Worm (Caenorhabditis elegans): ENCODE measurements around the gene mcd-1.
A peak's percentile ranks its signal among the peaks of the same experiment; 100 is the strongest.

Gene mcd-1

DNA sequence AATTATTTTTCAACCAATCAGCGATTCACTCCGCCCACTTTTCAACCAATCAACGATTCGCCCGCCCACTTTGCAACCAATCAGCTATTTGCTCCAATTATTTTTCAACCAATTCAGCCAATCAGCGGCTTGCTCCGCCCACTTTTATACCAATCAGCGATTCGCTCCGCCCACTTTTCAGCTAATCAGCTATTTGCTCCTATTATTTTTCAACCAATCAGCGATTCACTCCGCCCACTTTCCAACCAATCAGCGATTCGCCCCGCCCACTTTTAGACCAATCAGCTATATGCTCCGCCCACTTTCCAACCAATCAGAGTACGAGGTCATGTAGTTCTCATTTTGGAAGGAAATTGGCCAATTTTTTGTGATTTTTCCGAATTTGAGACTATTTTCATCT is 33.0 kb upstream of the mcd-1 start:
- TF ChIP-seq elt-1 (tag; optimal IDR thresholded peaks at IDR 0.05) (no peak), ZK546.5 (tag; optimal IDR thresholded peaks at IDR 0.05) (no peak), zag-1 (tag; optimal IDR thresholded peaks at IDR 0.05) (no peak), mdl-1 (tag; optimal IDR thresholded peaks at IDR 0.05) (no peak), dmd-4 (tag; optimal IDR thresholded peaks at IDR 0.05) (no peak), unc-62 (GFP tag; optimal IDR thresholded peaks at IDR 0.05) (no peak), unc-39 (tag; optimal IDR thresholded peaks at IDR 0.05) (no peak), fos-1 (tag; optimal IDR thresholded peaks at IDR 0.05) (no peak), Y55F3AM.14 (GFP tag; optimal IDR thresholded peaks at IDR 0.05) (no peak), nhr-77 (tag; optimal IDR thresholded peaks at IDR 0.05) (no peak), sma-3 (GFP tag; optimal IDR thresholded peaks at IDR 0.05) (no peak), unc-55 (GFP tag; optimal IDR thresholded peaks at IDR 0.05) (no peak), nhr-25 (tag; optimal IDR thresholded peaks at IDR 0.05) (no peak), egl-27 (tag; optimal IDR thresholded peaks at IDR 0.05) (no peak), gmeb-1 (tag; optimal IDR thresholded peaks at IDR 0.05) (no peak), lin-11 (tag; optimal IDR thresholded peaks at IDR 0.05) (no peak), ztf-1 (GFP tag; conservative IDR thresholded peaks at IDR 0.05) (no peak)

DNA sequence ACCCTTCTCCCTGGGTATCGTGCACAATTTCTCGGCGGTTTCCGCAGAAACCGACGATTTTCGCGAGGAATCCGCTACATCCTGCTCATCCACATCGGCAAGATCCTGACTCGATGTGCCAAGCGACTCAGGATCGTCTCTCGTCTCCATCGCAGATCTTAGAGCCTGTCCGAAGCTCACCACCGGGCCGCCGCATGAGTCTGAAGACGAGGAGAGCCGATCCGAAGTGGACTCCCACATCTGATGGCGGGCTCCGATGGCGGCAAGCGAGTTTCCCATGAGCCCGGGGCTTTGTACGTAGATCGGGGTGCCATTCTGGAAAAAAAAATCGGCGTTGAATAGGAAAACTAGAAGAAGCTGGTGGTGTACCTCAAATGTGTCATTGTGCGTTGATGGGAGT is 30.0 kb upstream of the mcd-1 start:
- no peak for TF ChIP-seq mbf-1 (tag; optimal IDR thresholded peaks at IDR 0.05)
- TF ChIP-seq lin-13 (GFP tag; optimal IDR thresholded peaks at IDR 0.05): no peak
- no peak for TF ChIP-seq nhr-21 (tag; optimal IDR thresholded peaks at IDR 0.05)
- TF ChIP-seq peb-1 (tag; optimal IDR thresholded peaks at IDR 0.05): no peak
- no peak for TF ChIP-seq nhr-23 (tag; optimal IDR thresholded peaks at IDR 0.05)
- TF ChIP-seq zag-1 (tag; optimal IDR thresholded peaks at IDR 0.05): no peak
- TF ChIP-seq nhr-12 (tag; optimal IDR thresholded peaks at IDR 0.05): no peak
- no peak for TF ChIP-seq ceh-16 (tag; optimal IDR thresholded peaks at IDR 0.05)
- TF ChIP-seq sem-4 (tag; optimal IDR thresholded peaks at IDR 0.05): no peak
- no peak for TF ChIP-seq nhr-77 (tag; optimal IDR thresholded peaks at IDR 0.05)
- no peak for TF ChIP-seq sma-3 (GFP tag; optimal IDR thresholded peaks at IDR 0.05)
- TF ChIP-seq lin-11 (tag; optimal IDR thresholded peaks at IDR 0.05): no peak
- TF ChIP-seq lsy-2 (tag; optimal IDR thresholded peaks at IDR 0.05): no peak
- TF ChIP-seq nhr-25 (tag; optimal IDR thresholded peaks at IDR 0.05): no peak
- no peak for TF ChIP-seq crh-2 (tag; optimal IDR thresholded peaks at IDR 0.05)
- no peak for TF ChIP-seq ztf-4 (tag; optimal IDR thresholded peaks at IDR 0.05)
- no peak for TF ChIP-seq nhr-129 (tag; optimal IDR thresholded peaks at IDR 0.05)
- TF ChIP-seq Y55F3AM.14 (GFP tag; optimal IDR thresholded peaks at IDR 0.05): no peak
- no peak for TF ChIP-seq dmd-4 (tag; optimal IDR thresholded peaks at IDR 0.05)
- TF ChIP-seq ceh-82 (tag; optimal IDR thresholded peaks at IDR 0.05): no peak

ce11 chrII:13859847-13860246 is 28.5 kb upstream of the mcd-1 start:
- TF ChIP-seq fos-1 (tag; optimal IDR thresholded peaks at IDR 0.05): peak; percentile 57
- TF ChIP-seq peb-1 (tag; optimal IDR thresholded peaks at IDR 0.05): no peak
- TF ChIP-seq unc-62 (GFP tag; optimal IDR thresholded peaks at IDR 0.05): no peak

DNA sequence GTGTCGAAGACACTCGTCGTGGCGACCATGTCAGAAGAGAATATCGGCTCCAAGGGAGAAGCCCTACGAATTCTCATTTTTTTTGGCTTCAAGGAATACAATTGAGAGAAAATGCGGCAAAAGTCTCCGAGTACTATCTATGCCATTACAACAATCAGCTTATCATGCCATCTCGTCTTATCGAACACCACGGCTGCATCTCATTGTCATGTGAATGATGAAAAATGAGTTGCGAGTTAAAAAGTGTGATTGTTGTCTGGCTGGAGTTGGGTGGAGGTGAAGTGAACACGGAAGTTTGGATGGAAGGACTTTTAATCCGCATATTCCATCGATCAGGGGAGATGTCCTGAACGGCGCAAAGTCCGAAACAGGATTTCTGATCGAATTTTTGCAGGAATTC is 27.4 kb upstream of the mcd-1 start:
- no peak for TF ChIP-seq peb-1 (tag; optimal IDR thresholded peaks at IDR 0.05)
- TF ChIP-seq lin-11 (tag; optimal IDR thresholded peaks at IDR 0.05): no peak
- TF ChIP-seq fos-1 (tag; optimal IDR thresholded peaks at IDR 0.05): peak; percentile 86
- TF ChIP-seq elt-3 (tag; optimal IDR thresholded peaks at IDR 0.05): no peak
- peak; percentile 24 for TF ChIP-seq crh-2 (tag; optimal IDR thresholded peaks at IDR 0.05)
- no peak for TF ChIP-seq gmeb-1 (tag; optimal IDR thresholded peaks at IDR 0.05)
- no peak for TF ChIP-seq blmp-1 (tag; optimal IDR thresholded peaks at IDR 0.05; ENCODE audit: insufficient read depth)

DNA sequence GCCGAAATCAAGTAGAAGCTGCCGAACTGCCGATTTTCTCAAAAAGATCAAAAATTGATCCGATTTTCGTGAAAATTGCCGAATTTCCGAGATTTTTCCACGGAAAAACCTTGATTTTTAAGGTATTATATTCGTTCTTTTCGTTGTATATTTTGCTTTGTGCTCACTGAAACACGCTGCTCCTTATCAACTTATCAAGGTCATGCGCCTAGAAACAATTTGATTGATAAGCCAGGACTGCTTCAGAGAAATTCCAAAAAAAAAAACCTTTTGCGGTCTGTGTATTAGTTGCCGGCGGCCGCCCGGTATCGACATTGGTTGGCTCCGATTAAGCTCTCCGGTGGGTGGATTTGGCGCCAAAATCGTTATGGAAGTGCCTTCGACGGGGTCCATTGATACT is 25.9 kb upstream of the mcd-1 start:
- TF ChIP-seq fos-1 (tag; optimal IDR thresholded peaks at IDR 0.05): peak; percentile 37
- no peak for TF ChIP-seq zag-1 (tag; optimal IDR thresholded peaks at IDR 0.05)

DNA sequence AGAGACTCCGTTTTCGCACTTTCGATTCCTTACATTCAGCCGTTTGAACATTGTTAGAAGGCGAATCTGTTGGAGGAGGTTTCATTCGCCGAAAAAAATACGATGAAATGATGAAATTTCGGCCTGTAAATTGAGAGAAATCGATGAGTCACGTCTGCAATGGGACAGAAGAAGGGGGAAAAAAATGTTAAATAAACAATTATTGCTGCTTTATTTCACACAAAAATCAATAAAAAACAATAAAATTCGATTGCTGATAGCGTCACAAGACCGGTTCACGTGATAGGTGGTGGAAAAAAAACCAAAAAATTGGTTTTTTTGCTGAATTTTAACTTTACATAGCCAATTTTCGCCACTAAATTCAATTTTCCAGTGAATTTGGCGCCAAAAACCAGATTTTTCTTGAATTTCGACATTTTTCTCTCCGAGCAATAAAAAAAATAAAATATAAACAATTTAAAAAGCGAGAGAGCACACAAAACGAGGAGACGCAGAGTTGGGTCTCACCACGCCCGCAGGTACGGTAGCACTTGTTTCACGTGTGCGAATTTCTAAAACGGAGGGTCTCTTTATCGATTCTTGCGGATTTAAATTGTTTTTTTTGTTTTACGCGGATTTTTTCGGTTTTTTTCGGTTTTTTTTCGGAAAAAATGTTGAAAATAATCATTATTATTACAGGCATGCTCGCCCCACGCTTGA is 16.0 kb upstream of the mcd-1 start, which contains the start of the genes cup-14 and ndub-8:
Gene cup-14 (minus strand): TSS at position 51 of the 699 bp plus-strand sequence.
Gene ndub-8 (plus strand): TSS at position 679 of the 699 bp plus-strand sequence.
- TF ChIP-seq sma-9 (GFP tag; optimal IDR thresholded peaks at IDR 0.05) (no peak), sma-9 (tag; optimal IDR thresholded peaks at IDR 0.05) (no peak), blmp-1 (tag; optimal IDR thresholded peaks at IDR 0.05; ENCODE audit: insufficient read depth) (peak; percentile 49), snpc-4 (tag; optimal IDR thresholded peaks at IDR 0.05) (peak; percentile 89), egl-27 (tag; optimal IDR thresholded peaks at IDR 0.05) (peak; percentile 36), crh-2 (tag; optimal IDR thresholded peaks at IDR 0.05) (peak; percentile 86), unc-62 (GFP tag; optimal IDR thresholded peaks at IDR 0.05) (peak; percentile 37), unc-55 (GFP tag; optimal IDR thresholded peaks at IDR 0.05) (peak; percentile 98), ztf-4 (tag; optimal IDR thresholded peaks at IDR 0.05) (peak; percentile 78), mbf-1 (tag; optimal IDR thresholded peaks at IDR 0.05) (no peak), nhr-25 (tag; optimal IDR thresholded peaks at IDR 0.05) (peak; percentile 88), alr-1 (tag; optimal IDR thresholded peaks at IDR 0.05) (no peak), ceh-82 (tag; optimal IDR thresholded peaks at IDR 0.05) (peak; percentile 47), peb-1 (tag; optimal IDR thresholded peaks at IDR 0.05) (no peak), lsy-2 (tag; optimal IDR thresholded peaks at IDR 0.05) (peak; percentile 99 to 100), R02D3.7 (tag; optimal IDR thresholded peaks at IDR 0.05) (peak; percentile 43), unc-39 (tag; optimal IDR thresholded peaks at IDR 0.05) (no peak), aly-2 (tag; optimal IDR thresholded peaks at IDR 0.05) (no peak), ztf-11 (tag; optimal IDR thresholded peaks at IDR 0.05) (no peak), zag-1 (tag; optimal IDR thresholded peaks at IDR 0.05) (peak; percentile 31), mdl-1 (tag; optimal IDR thresholded peaks at IDR 0.05) (peak; percentile 12 to 77), C34F6.9 (tag; optimal IDR thresholded peaks at IDR 0.05) (peak; percentile 88)

Data from whole organism, L2 larva.